Fruit fly (Drosophila melanogaster) whole organism, embryonic: ENCODE data around the gene Targ1.

Experiments
- ATbp ChIP-seq: fragments of 200-800 bp; sonication (Bioruptor generic); optimal IDR thresholded peaks from 2 replicates; lab custom pipeline; 2017; ENCODE audit warnings: missing biosample characterization, mild to moderate bottlenecking, missing genetic modification characterization, missing genetic modification reagents
- Adf1 ChIP-seq: fragments of 200-800 bp; sonication (Bioruptor generic); IDR thresholded peaks from 2 replicates; pipeline ENCODE4 v1.3.6; 2022; ENCODE audit warnings: missing biosample characterization, missing genetic modification characterization
- Blimp-1 ChIP-seq: fragments of 200-800 bp; sonication (Bioruptor generic); optimal IDR thresholded peaks from 3 replicates; lab custom pipeline; 2018; ENCODE audit warnings: missing biosample characterization, missing genetic modification characterization, mild to moderate bottlenecking, moderate library complexity, missing genetic modification reagents
- CG1024 ChIP-seq: fragments of 200-800 bp; sonication (Bioruptor generic); IDR thresholded peaks from 2 replicates; pipeline ENCODE4 v1.3.6; 2022; ENCODE audit warnings: missing biosample characterization, missing genetic modification characterization
- CG10366 ChIP-seq: fragments of 200-800 bp; sonication (Bioruptor generic); IDR thresholded peaks from 2 replicates; pipeline ENCODE4 v1.3.6; 2022; ENCODE audit warnings: missing biosample characterization, missing genetic modification characterization
- CG10543 ChIP-seq: fragments of 200-800 bp; sonication (Bioruptor generic); optimal IDR thresholded peaks from 3 replicates; lab custom pipeline; 2017; ENCODE audit warnings: missing biosample characterization, mild to moderate bottlenecking, missing genetic modification characterization, moderate library complexity
- CG11504 ChIP-seq: fragments of 200-800 bp; sonication (Bioruptor generic); optimal IDR thresholded peaks from 3 replicates; lab custom pipeline; 2019; ENCODE audit warnings: missing biosample characterization, mild to moderate bottlenecking, missing genetic modification characterization, moderate library complexity
- CG11696 ChIP-seq: fragments of 200-800 bp; sonication (Bioruptor generic); IDR thresholded peaks from 2 replicates; pipeline ENCODE4 v1.3.6; 2022; ENCODE audit warnings: missing biosample characterization, missing genetic modification characterization
- CG12391 ChIP-seq: fragments of 200-800 bp; sonication (Bioruptor generic); optimal IDR thresholded peaks from 3 replicates; lab custom pipeline; 2018; ENCODE audit warnings: missing biosample characterization, mild to moderate bottlenecking, missing genetic modification characterization, moderate library complexity
- CG12659 ChIP-seq: fragments of 200-800 bp; sonication (Bioruptor generic); optimal IDR thresholded peaks from 3 replicates; lab custom pipeline; 2017; ENCODE audit warnings: mild to moderate bottlenecking, missing biosample characterization, missing genetic modification reagents, missing genetic modification characterization
- CG14014 ChIP-seq: fragments of 200-800 bp; sonication (Bioruptor generic); IDR thresholded peaks from 2 replicates; pipeline ENCODE4 v1.3.6; 2022; ENCODE audit warnings: missing biosample characterization, missing genetic modification characterization
- CG16815 ChIP-seq: fragments of 200-800 bp; sonication (Bioruptor generic); optimal IDR thresholded peaks from 3 replicates; lab custom pipeline; 2017; ENCODE audit warnings: missing biosample characterization, mild to moderate bottlenecking, missing genetic modification characterization
- CG32532 ChIP-seq: fragments of 200-800 bp; sonication (Bioruptor generic); IDR thresholded peaks from 2 replicates; pipeline ENCODE4 v1.3.6; 2022; ENCODE audit warnings: missing biosample characterization, missing genetic modification characterization
- CG5953 ChIP-seq: fragments of 200-800 bp; sonication (Bioruptor generic); IDR thresholded peaks from 2 replicates; pipeline ENCODE4 v1.3.6; 2022; ENCODE audit warnings: missing biosample characterization, missing genetic modification characterization
- CG6272 ChIP-seq: fragments of 200-800 bp; sonication (Bioruptor generic); IDR thresholded peaks from 2 replicates; pipeline ENCODE4 v1.3.6; 2022; ENCODE audit warnings: missing biosample characterization, missing genetic modification characterization
- CG6765 ChIP-seq: fragments of 200-800 bp; sonication (Bioruptor generic); optimal IDR thresholded peaks from 3 replicates; lab custom pipeline; 2017; ENCODE audit warnings: missing biosample characterization, mild to moderate bottlenecking, missing genetic modification characterization
- CG7357 ChIP-seq: fragments of 200-800 bp; sonication (Bioruptor generic); IDR thresholded peaks from 3 replicates; pipeline ENCODE4 v1.3.6; 2022; ENCODE audit warnings: missing biosample characterization, missing genetic modification characterization
- CG8388 ChIP-seq: fragments of 200-800 bp; sonication (Bioruptor generic); optimal IDR thresholded peaks from 2 replicates; lab custom pipeline; 2019; ENCODE audit warnings: missing biosample characterization, mild to moderate bottlenecking, missing genetic modification characterization, moderate library complexity
- CG8765 ChIP-seq: fragments of 200-800 bp; sonication (Bioruptor generic); IDR thresholded peaks from 2 replicates; pipeline ENCODE4 v1.3.6; 2022; ENCODE audit warnings: missing biosample characterization, missing genetic modification characterization
- CG9797 ChIP-seq: fragments of 200-800 bp; sonication (Bioruptor generic); optimal IDR thresholded peaks from 3 replicates; lab custom pipeline; 2018; ENCODE audit warnings: missing biosample characterization, mild to moderate bottlenecking, missing genetic modification characterization
- Dp ChIP-seq: fragments of 200-800 bp; sonication (Bioruptor generic); optimal IDR thresholded peaks from 2 replicates; lab custom pipeline; 2018; ENCODE audit warnings: missing biosample characterization, mild to moderate bottlenecking, missing genetic modification characterization, moderate library complexity
- E2f1 ChIP-seq: fragments of 200-800 bp; sonication (Bioruptor generic); IDR thresholded peaks from 2 replicates; pipeline ENCODE4 v1.3.6; 2022; ENCODE audit warnings: missing biosample characterization, missing genetic modification characterization
- Ets65A ChIP-seq: fragments of 200-800 bp; sonication (Bioruptor generic); peaks from one replicate; lab custom pipeline; 2016; ENCODE audit warnings: missing biosample characterization, missing genetic modification characterization
- Fer3 ChIP-seq: fragments of 200-800 bp; sonication (Bioruptor generic); optimal IDR thresholded peaks from 2 replicates; lab custom pipeline; 2018; ENCODE audit warnings: missing biosample characterization, mild to moderate bottlenecking, missing genetic modification characterization, moderate library complexity
- Gsc ChIP-seq: fragments of 200-800 bp; sonication (Bioruptor generic); IDR thresholded peaks from 2 replicates; pipeline ENCODE4 v1.3.6; 2022; ENCODE audit warnings: missing biosample characterization, missing genetic modification characterization
- H2.0 ChIP-seq: fragments of 200-800 bp; sonication (Bioruptor generic); IDR thresholded peaks from 2 replicates; pipeline ENCODE4 v1.3.6; 2022; ENCODE audit warnings: missing biosample characterization, missing genetic modification characterization
- Hr51 ChIP-seq, 2 experiments: fragments of 200-800 bp; sonication (Bioruptor generic); optimal IDR thresholded peaks; 2 replicates in 1 of 2; 3 replicates in 1 of 2; lab custom pipeline; 2016 to 2018; ENCODE audit warnings: missing biosample characterization in 2 of 2, missing genetic modification characterization in 2 of 2, mild to moderate bottlenecking in 1 of 2, moderate library complexity in 1 of 2
- MBD-R2 ChIP-seq: fragments of 200-800 bp; sonication (Bioruptor generic); IDR thresholded peaks from 2 replicates; pipeline ENCODE4 v1.3.6; 2022; ENCODE audit warnings: missing biosample characterization, missing genetic modification characterization
- Nf-YA ChIP-seq: fragments of 200-800 bp; sonication (Bioruptor generic); IDR thresholded peaks from 2 replicates; pipeline ENCODE4 v1.3.6; 2022; ENCODE audit warnings: missing biosample characterization, missing genetic modification characterization
- ase ChIP-seq: fragments of 200-800 bp; sonication (Bioruptor generic); IDR thresholded peaks from 3 replicates; pipeline ENCODE4 v1.3.6; 2022; ENCODE audit warnings: missing biosample characterization, missing genetic modification characterization
- ci ChIP-seq: fragments of 200-800 bp; sonication (Bioruptor generic); IDR thresholded peaks from 3 replicates; pipeline ENCODE4 v1.3.6; 2022; ENCODE audit warnings: missing biosample characterization, missing genetic modification characterization
- esg ChIP-seq: fragments of 200-800 bp; sonication (Bioruptor generic); conservative IDR thresholded peaks from 2 replicates; pipeline ENCODE4 v1.3.6; 2022; ENCODE audit warnings: missing biosample characterization, missing genetic modification characterization
- fd96Cb ChIP-seq: fragments of 200-800 bp; sonication (Bioruptor generic); optimal IDR thresholded peaks from 2 replicates; lab custom pipeline; 2018; ENCODE audit warnings: missing biosample characterization, mild to moderate bottlenecking, missing genetic modification characterization, moderate library complexity
- gem ChIP-seq: fragments of 200-800 bp; sonication (Bioruptor generic); optimal IDR thresholded peaks from 2 replicates; lab custom pipeline; 2019; ENCODE audit warnings: missing biosample characterization, mild to moderate bottlenecking, missing genetic modification characterization, moderate library complexity
- grau ChIP-seq: fragments of 200-800 bp; optimal IDR thresholded peaks from 3 replicates; lab custom pipeline; 2019; ENCODE audit warnings: missing biosample characterization, mild to moderate bottlenecking, missing genetic modification characterization, moderate library complexity
- h ChIP-seq: fragments of >200 bp; optimal IDR thresholded peaks from 2 replicates; lab custom pipeline; 2017
- hkb ChIP-seq, 2 experiments: fragments of 200-800 bp in 1 of 2; fragments of >200 bp in 1 of 2; sonication (Bioruptor generic) in 1 of 2; IDR thresholded peaks in 1 of 2; optimal IDR thresholded peaks in 1 of 2; 2 replicates each; pipeline versions ENCODE4 v1.3.6 to Lab custom; 2017 to 2022; ENCODE audit warnings: missing biosample characterization in 1 of 2, missing genetic modification characterization in 1 of 2
- insv ChIP-seq, 2 experiments: fragments of 200-800 bp; sonication (Bioruptor generic); optimal IDR thresholded peaks; 3 replicates each; lab custom pipeline; 2016 to 2018; ENCODE audit warnings: missing biosample characterization in 2 of 2, missing genetic modification characterization in 2 of 2
- lilli ChIP-seq: fragments of 200-800 bp; sonication (Bioruptor generic); optimal IDR thresholded peaks from 3 replicates; lab custom pipeline; 2016; ENCODE audit warnings: missing biosample characterization, missing genetic modification characterization
- nom ChIP-seq: fragments of 200-800 bp; sonication (Bioruptor generic); optimal IDR thresholded peaks from 2 replicates; lab custom pipeline; 2017; ENCODE audit warnings: missing biosample characterization, missing genetic modification characterization, mild to moderate bottlenecking, moderate library complexity, missing genetic modification reagents
- onecut ChIP-seq: fragments of 200-800 bp; sonication (Bioruptor generic); IDR thresholded peaks from 2 replicates; pipeline ENCODE4 v1.3.6; 2022; ENCODE audit warnings: missing biosample characterization, missing genetic modification characterization
- ranshi ChIP-seq: fragments of 200-800 bp; sonication (Bioruptor generic); IDR thresholded peaks from 2 replicates; pipeline ENCODE4 v1.3.6; 2022; ENCODE audit warnings: missing biosample characterization, missing genetic modification characterization
- scrt ChIP-seq: fragments of 200-800 bp; sonication (Bioruptor generic); optimal IDR thresholded peaks from 2 replicates; lab custom pipeline; 2018; ENCODE audit warnings: missing biosample characterization, mild to moderate bottlenecking, missing genetic modification characterization, moderate library complexity
- sens ChIP-seq: fragments of 200-800 bp; sonication (Bioruptor generic); peaks from one replicate; lab custom pipeline; 2016; ENCODE audit warnings: missing biosample characterization, missing genetic modification characterization
- sisA ChIP-seq: fragments of 200-800 bp; sonication (Bioruptor generic); IDR thresholded peaks from 2 replicates; pipeline ENCODE4 v1.3.6; 2022; ENCODE audit warnings: missing biosample characterization, missing genetic modification characterization
- slbo ChIP-seq: fragments of 200-800 bp; sonication (Bioruptor generic); IDR thresholded peaks from 2 replicates; pipeline ENCODE4 v1.3.6; 2022; ENCODE audit warnings: missing biosample characterization, missing genetic modification characterization
- tin ChIP-seq: fragments of 200-800 bp; sonication (Bioruptor generic); optimal IDR thresholded peaks from 3 replicates; lab custom pipeline; 2016; ENCODE audit warnings: missing biosample characterization, missing genetic modification characterization
- vfl ChIP-seq: fragments of 200-800 bp; sonication (Bioruptor generic); optimal IDR thresholded peaks from 2 replicates; lab custom pipeline; 2016; ENCODE audit warnings: missing biosample characterization, missing genetic modification characterization
- vvl ChIP-seq: fragments of 200-800 bp; sonication (Bioruptor generic); IDR thresholded peaks from 2 replicates; pipeline ENCODE4 v1.3.6; 2022; ENCODE audit warnings: missing biosample characterization, missing genetic modification characterization
- wek ChIP-seq: fragments of 200-800 bp; sonication (Bioruptor generic); optimal IDR thresholded peaks from 3 replicates; lab custom pipeline; 2018; ENCODE audit warnings: missing biosample characterization, mild to moderate bottlenecking, missing genetic modification characterization, moderate library complexity

Targ1 gene

DNA sequence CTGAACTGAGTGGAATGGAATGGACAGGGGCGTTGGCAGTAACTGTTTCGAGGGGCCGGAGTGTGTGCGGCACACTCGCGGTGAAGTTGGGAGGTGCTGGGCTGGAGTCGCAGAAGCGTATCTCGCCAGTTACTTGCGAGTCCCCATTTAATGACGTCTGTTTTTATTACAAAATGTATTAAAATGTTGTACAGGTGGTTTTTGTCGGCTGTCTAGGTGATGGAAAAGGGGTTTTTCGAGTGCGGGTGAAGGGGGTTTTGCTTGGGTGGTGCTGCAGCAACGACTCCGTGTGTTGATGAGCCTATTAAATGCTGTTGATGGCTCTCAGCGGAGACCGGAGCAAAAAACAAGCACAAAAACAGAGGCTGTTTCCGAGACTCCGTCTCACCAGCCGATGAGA, 48.7 kb upstream of the Targ1 start (continued):
- TF ChIP-seq ranshi (GFP tag; lab: Robert Waterston, UW): 0 out of 2 replicates have a peak, but pooled peaks have one; percentile 21
- peak; percentile 6 for TF ChIP-seq lilli
- peak; percentile 18 for TF ChIP-seq CG11504 (tag; lab: Kevin White, UChicago)
- peak in 1 of 2 experiments; percentile 3 for TF ChIP-seq Hr51 (GFP tag; optimal IDR thresholded peaks at IDR 0.05; lab: Kevin White, UChicago)
- no peak for TF ChIP-seq CG16815 (GFP tag; lab: Kevin White, UChicago)
- peak; percentile 24 for TF ChIP-seq CG12659 (GFP tag; lab: Kevin White, UChicago)
- TF ChIP-seq Adf1: peak; percentile 7; the same call in 1 of the 2 replicates
- TF ChIP-seq MBD-R2 (GFP tag; lab: Robert Waterston, UW): 0 out of 2 replicates have a peak, but pooled peaks have one; percentile 9
- peak; percentile 73 for TF ChIP-seq sens
- TF ChIP-seq ci (GFP tag; lab: Robert Waterston, UW): 0 out of 3 replicates have a peak, but pooled peaks have one; percentile 41
- peak; percentile 6 for TF ChIP-seq grau (tag; lab: Kevin White, UChicago)
- TF ChIP-seq Nf-YA (GFP tag; lab: Robert Waterston, UW): no peak
- 0 out of 2 replicates have a peak, but pooled peaks have one; percentile 29 for TF ChIP-seq esg
- TF ChIP-seq vvl (GFP tag; lab: Robert Waterston, UW): 0 out of 2 replicates have a peak, but pooled peaks have one; percentile 15
- TF ChIP-seq sisA (GFP tag; lab: Robert Waterston, UW): peak; percentile 28; the same call in 1 of the 2 replicates
- 0 out of 2 replicates have a peak, but pooled peaks have one; percentile 13 for TF ChIP-seq CG5953 (GFP tag; lab: Robert Waterston, UW)
- TF ChIP-seq scrt: peak; percentile 8
- no peak for TF ChIP-seq Ets65A (GFP tag; lab: Kevin White, UChicago)
- no peak for TF ChIP-seq Gsc (GFP tag; lab: Robert Waterston, UW)
- no peak for TF ChIP-seq ATbp (GFP tag; lab: Kevin White, UChicago)
- no peak for TF ChIP-seq hkb (optimal IDR thresholded peaks at IDR 0.05; lab: Kevin White, UChicago)
- no peak for TF ChIP-seq hkb (GFP tag; IDR thresholded peaks at IDR 0.05; lab: Robert Waterston, UW)
- TF ChIP-seq CG8388 (GFP tag; lab: Kevin White, UChicago): peak; percentile 7
- TF ChIP-seq Fer3: no peak
- TF ChIP-seq fd96Cb (tag; lab: Kevin White, UChicago): no peak
- TF ChIP-seq wek (GFP tag; lab: Kevin White, UChicago): no peak
- TF ChIP-seq vfl (GFP tag; lab: Kevin White, UChicago): no peak
- peak; percentile 34; the same call in 1 of the 2 replicates for TF ChIP-seq E2f1
- TF ChIP-seq CG32532 (GFP tag; lab: Robert Waterston, UW): peak; percentile 42; the same call in 1 of the 2 replicates
- no peak for TF ChIP-seq CG6765 (GFP tag; lab: Kevin White, UChicago)
- TF ChIP-seq insv (GFP tag; optimal IDR thresholded peaks at IDR 0.05; lab: Kevin White, UChicago): no peak
- no peak for TF ChIP-seq CG6272 (GFP tag; lab: Robert Waterston, UW)
- peak; percentile 31 for TF ChIP-seq tin (GFP tag; lab: Kevin White, UChicago)
- TF ChIP-seq onecut: 0 out of 2 replicates have a peak, but pooled peaks have one; percentile 7
- peak; percentile 2 for TF ChIP-seq CG12391 (tag; lab: Kevin White, UChicago)
- peak; percentile 24 for TF ChIP-seq Blimp-1 (GFP tag; lab: Kevin White, UChicago)
- TF ChIP-seq h (lab: Kevin White, UChicago): no peak
- TF ChIP-seq CG10366: 0 out of 2 replicates have a peak, but pooled peaks have one; percentile 18
- TF ChIP-seq slbo (GFP tag; lab: Robert Waterston, UW): peak; percentile 33; the same call in 1 of the 2 replicates
- TF ChIP-seq CG7357 (GFP tag; lab: Robert Waterston, UW): no peak
- 0 out of 3 replicates have a peak, but pooled peaks have one; percentile 19 for TF ChIP-seq ase
- TF ChIP-seq CG14014 (GFP tag; lab: Robert Waterston, UW): 0 out of 2 replicates have a peak, but pooled peaks have one; percentile 20
- TF ChIP-seq CG1024: no peak
- TF ChIP-seq gem: peak; percentile 27
- no peak for TF ChIP-seq Dp
- TF ChIP-seq CG10543 (GFP tag; lab: Kevin White, UChicago): peak; percentile 47
- TF ChIP-seq CG11696 (GFP tag; lab: Robert Waterston, UW): peak; percentile 83
- TF ChIP-seq H2.0: peak; percentile 38; the same call in 1 of the 2 replicates
- TF ChIP-seq CG9797 (GFP tag; lab: Kevin White, UChicago): no peak
- no peak for TF ChIP-seq CG8765
- peak; percentile 56 for TF ChIP-seq nom (GFP tag; lab: Kevin White, UChicago)
